Fruit fly (Drosophila melanogaster) whole organism, pupa: Measurements from ENCODE around the gene heph.

Source experiments
- CG10348 ChIP-seq: fragments of 200-800 bp; sonication (Bioruptor generic); IDR thresholded peaks from 2 replicates; pipeline ENCODE4 v1.3.6; 2022; ENCODE audit warnings: missing biosample characterization, missing genetic modification characterization
- CG12605 ChIP-seq: fragments of 200-800 bp; sonication (Bioruptor generic); IDR thresholded peaks from 2 replicates; pipeline ENCODE4 v1.3.6; 2022; ENCODE audit warnings: missing biosample characterization, missing genetic modification characterization
- CG13204 ChIP-seq: fragments of 200-800 bp; sonication (Bioruptor generic); optimal IDR thresholded peaks from 2 replicates; lab custom pipeline; 2018; ENCODE audit warnings: missing biosample characterization, mild to moderate bottlenecking, missing genetic modification characterization, moderate library complexity
- CG14655 ChIP-seq: fragments of 200-800 bp; sonication (Bioruptor generic); optimal IDR thresholded peaks from 3 replicates; lab custom pipeline; 2017; ENCODE audit warnings: mild to moderate bottlenecking, missing biosample characterization, missing genetic modification reagents, missing genetic modification characterization
- CG15710 ChIP-seq: fragments of 200-800 bp; sonication (Bioruptor generic); optimal IDR thresholded peaks from 2 replicates; lab custom pipeline; 2018; ENCODE audit warnings: missing biosample characterization, mild to moderate bottlenecking, missing genetic modification characterization, moderate library complexity
- CG17806 ChIP-seq: fragments of 200-800 bp; sonication (Bioruptor generic); optimal IDR thresholded peaks from 2 replicates; lab custom pipeline; 2018; ENCODE audit warnings: missing biosample characterization, mild to moderate bottlenecking, missing genetic modification characterization, moderate library complexity
- CG32121 ChIP-seq: fragments of 200-800 bp; sonication (Bioruptor generic); IDR thresholded peaks from 2 replicates; pipeline ENCODE4 v1.3.6; 2022; ENCODE audit warnings: missing biosample characterization, missing genetic modification characterization
- CG34367 ChIP-seq: fragments of 200-800 bp; sonication (Bioruptor generic); optimal IDR thresholded peaks from 2 replicates; lab custom pipeline; 2018; ENCODE audit warnings: missing biosample characterization, mild to moderate bottlenecking, missing genetic modification characterization
- CG4496 ChIP-seq: fragments of 200-800 bp; sonication (Bioruptor generic); IDR thresholded peaks from 3 replicates; pipeline ENCODE4 v1.3.6; 2022; ENCODE audit warnings: missing biosample characterization, missing genetic modification characterization
- CG8159 ChIP-seq: fragments of 200-800 bp; sonication (Bioruptor generic); optimal IDR thresholded peaks from 3 replicates; lab custom pipeline; 2018; ENCODE audit warnings: missing biosample characterization, mild to moderate bottlenecking, missing genetic modification characterization, moderate library complexity
- CG8301 ChIP-seq: fragments of 200-800 bp; sonication (Bioruptor generic); optimal IDR thresholded peaks from 2 replicates; lab custom pipeline; 2018; ENCODE audit warnings: missing biosample characterization, mild to moderate bottlenecking, missing genetic modification characterization
- CG9948 ChIP-seq: fragments of 200-800 bp; sonication (Bioruptor generic); optimal IDR thresholded peaks from 2 replicates; lab custom pipeline; 2018; ENCODE audit warnings: missing biosample characterization, mild to moderate bottlenecking, missing genetic modification characterization, moderate library complexity
- D1 ChIP-seq: fragments of 200-800 bp; sonication (Bioruptor generic); optimal IDR thresholded peaks from 2 replicates; lab custom pipeline; 2018; ENCODE audit warnings: missing biosample characterization, mild to moderate bottlenecking, missing genetic modification characterization, moderate library complexity
- EcR ChIP-seq: fragments of 200-800 bp; sonication (Bioruptor generic); optimal IDR thresholded peaks from 3 replicates; lab custom pipeline; 2019; ENCODE audit warnings: missing biosample characterization, missing genetic modification characterization, mild to moderate bottlenecking, moderate library complexity, missing genetic modification reagents
- Ets98B ChIP-seq: fragments of 200-800 bp; sonication (Bioruptor generic); IDR thresholded peaks from 2 replicates; pipeline ENCODE4 v1.3.6; 2022; ENCODE audit warnings: missing biosample characterization, missing genetic modification characterization
- Pif1A ChIP-seq: fragments of 200-800 bp; sonication (Bioruptor generic); optimal IDR thresholded peaks from 3 replicates; lab custom pipeline; 2016; ENCODE audit warnings: missing biosample characterization, missing genetic modification characterization
- Pif1B ChIP-seq: fragments of 200-800 bp; sonication (Bioruptor generic); optimal IDR thresholded peaks from 3 replicates; lab custom pipeline; 2016; ENCODE audit warnings: missing biosample characterization, missing genetic modification characterization
- Snoo ChIP-seq: fragments of 200-800 bp; sonication (Bioruptor generic); optimal IDR thresholded peaks from 3 replicates; lab custom pipeline; 2017; ENCODE audit warnings: missing biosample characterization, mild to moderate bottlenecking, missing genetic modification characterization, inconsistent platforms
- fd96Ca ChIP-seq: fragments of 200-800 bp; sonication (Bioruptor generic); IDR thresholded peaks from 3 replicates; pipeline ENCODE4 v1.3.6; 2022; ENCODE audit warnings: missing biosample characterization, missing genetic modification characterization
- gl ChIP-seq: fragments of 200-800 bp; sonication (Bioruptor generic); optimal IDR thresholded peaks from 2 replicates; lab custom pipeline; 2018; ENCODE audit warnings: missing biosample characterization, mild to moderate bottlenecking, missing genetic modification characterization
- rn ChIP-seq: fragments of 200-800 bp; sonication (Bioruptor generic); IDR thresholded peaks from 2 replicates; pipeline ENCODE4 v1.3.6; 2022; ENCODE audit warnings: missing biosample characterization, missing genetic modification characterization

The heph gene

DNA sequence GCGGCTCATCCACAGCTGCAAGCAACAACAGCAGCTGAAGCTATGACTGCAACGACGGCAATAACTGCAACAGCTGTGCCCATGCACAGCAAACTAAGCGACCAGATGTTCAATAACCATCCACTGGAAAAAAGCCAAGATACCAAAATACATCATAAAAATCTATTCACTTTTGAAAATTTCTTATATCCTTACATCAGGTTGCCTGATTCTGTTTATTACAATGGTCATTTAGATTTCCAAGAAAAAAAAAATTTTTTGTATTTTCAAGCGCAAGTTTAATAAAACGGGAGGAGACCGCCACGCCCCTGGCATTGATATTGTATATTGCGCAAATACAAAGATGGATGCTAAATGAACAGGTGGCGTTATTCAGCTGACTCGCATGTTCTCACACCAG lies 54.0 kb downstream of the heph start:
- TF ChIP-seq Ets98B (GFP tag; lab: Robert Waterston, UW) (0 out of 2 replicates have a peak, but pooled peaks have one; percentile 18), CG14655 (peak; percentile 56), CG8301 (peak; percentile 37), D1 (tag; lab: Kevin White, UChicago) (peak; percentile 28), CG12605 (GFP tag; lab: Robert Waterston, UW) (no peak), fd96Ca (no peak), CG15710 (peak; percentile 43), gl (tag; lab: Kevin White, UChicago) (no peak), CG8159 (tag; lab: Kevin White, UChicago) (peak; percentile 35), CG13204 (no peak), EcR (GFP tag; lab: Kevin White, UChicago) (no peak), Snoo (tag; lab: Kevin White, UChicago) (no peak), CG34367 (no peak), CG17806 (peak; percentile 44), Pif1A (peak; percentile 53), CG9948 (tag; lab: Kevin White, UChicago) (peak; percentile 28), rn (GFP tag; lab: Robert Waterston, UW) (no peak), Pif1B (GFP tag; lab: Kevin White, UChicago) (peak; percentile 28), CG32121 (GFP tag; lab: Robert Waterston, UW) (no peak), CG4496 (GFP tag; lab: Robert Waterston, UW) (peak; percentile 33; the same call in 1 of the 3 replicates)
- TF ChIP-seq, all 21 proteins: peak for 11

dm6 chr3R:31956264-31956663 lies 59.1 kb downstream of the heph start:
- peak; percentile 18 for TF ChIP-seq CG8159 (tag; lab: Kevin White, UChicago)
- peak; percentile 17 for TF ChIP-seq CG17806
- TF ChIP-seq Snoo (tag; lab: Kevin White, UChicago): peak; percentile 34
- TF ChIP-seq CG4496 (GFP tag; lab: Robert Waterston, UW): no peak
- TF ChIP-seq rn (GFP tag; lab: Robert Waterston, UW): no peak
- TF ChIP-seq, all 21 proteins: peak for 3

DNA sequence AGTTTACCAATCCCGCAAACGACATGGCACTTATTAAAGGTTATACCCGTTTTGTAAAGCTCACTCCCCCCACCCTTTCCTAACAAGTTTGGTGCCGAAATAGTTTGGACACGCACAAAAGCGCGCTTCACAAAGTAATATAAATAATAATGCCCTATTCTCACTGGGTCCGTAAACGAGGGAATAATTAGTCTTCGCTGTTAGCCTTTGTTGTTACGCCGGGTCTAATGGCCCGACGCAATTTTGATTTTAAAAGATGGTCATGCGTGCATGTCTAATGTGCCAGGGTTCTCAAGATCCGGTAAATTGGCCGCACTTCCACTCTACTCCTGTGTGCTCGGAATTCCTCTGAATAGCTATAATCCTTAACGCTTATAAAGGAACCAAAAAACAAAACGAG lies 60.9 kb downstream of the heph start:
- TF ChIP-seq CG15710 (no peak), CG13204 (no peak), CG14655 (no peak), CG8301 (no peak), CG17806 (no peak), rn (GFP tag; lab: Robert Waterston, UW) (no peak), CG10348 (no peak), CG32121 (GFP tag; lab: Robert Waterston, UW) (no peak), CG12605 (GFP tag; lab: Robert Waterston, UW) (no peak), fd96Ca (no peak), Pif1B (GFP tag; lab: Kevin White, UChicago) (no peak), gl (tag; lab: Kevin White, UChicago) (no peak)

DNA sequence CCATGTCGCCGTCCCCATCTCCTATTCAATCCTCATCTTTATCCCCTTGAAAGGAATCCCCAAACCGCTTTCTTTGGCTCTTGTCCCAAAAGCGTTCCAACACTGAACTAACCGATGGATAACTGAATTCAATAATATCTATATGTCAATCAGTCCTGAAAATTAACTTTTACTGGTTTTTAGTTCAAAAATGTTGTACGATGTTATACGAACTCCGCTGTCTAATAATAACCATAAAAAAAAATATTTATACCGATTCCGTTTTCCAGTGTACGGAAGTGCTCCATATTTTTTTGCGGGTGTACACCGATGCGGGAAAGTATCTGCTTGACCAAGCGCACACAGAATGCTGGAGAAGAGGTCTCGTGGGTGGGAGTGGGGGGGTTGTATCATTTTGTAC lies 65.9 kb downstream of the heph start:
- TF ChIP-seq rn (GFP tag; lab: Robert Waterston, UW): no peak
- peak; percentile 14 for TF ChIP-seq Pif1A

- TF ChIP-seq Pif1B (GFP tag; lab: Kevin White, UChicago) (no peak), CG8159 (tag; lab: Kevin White, UChicago) (no peak), CG12605 (GFP tag; lab: Robert Waterston, UW) (peak; percentile 17; the same call in 1 of the 2 replicates), CG9948 (tag; lab: Kevin White, UChicago) (no peak), CG17806 (no peak), EcR (GFP tag; lab: Kevin White, UChicago) (no peak), CG32121 (GFP tag; lab: Robert Waterston, UW) (no peak; the same call in 1 of the 2 replicates), Pif1A (peak; percentile 19), gl (tag; lab: Kevin White, UChicago) (no peak), D1 (tag; lab: Kevin White, UChicago) (peak; percentile 31), CG8301 (peak; percentile 8), CG14655 (peak; percentile 25), Ets98B (GFP tag; lab: Robert Waterston, UW) (no peak)
- TF ChIP-seq, all 21 proteins: peak for 5
Measured at dm6 chr3R:31945684-31946083, 69.6 kb downstream of the heph start.

- TF ChIP-seq CG8301 (peak; percentile 86), CG12605 (GFP tag; lab: Robert Waterston, UW) (peak; percentile 56; the same call in 1 of the 2 replicates), fd96Ca (peak; percentile 54; the same call in 2 of the 3 replicates), CG17806 (peak; percentile 58), Pif1A (peak; percentile 48), CG9948 (tag; lab: Kevin White, UChicago) (peak; percentile 61), CG32121 (GFP tag; lab: Robert Waterston, UW) (peak; percentile 21; the same call in 1 of the 2 replicates), gl (tag; lab: Kevin White, UChicago) (peak; percentile 6), Ets98B (GFP tag; lab: Robert Waterston, UW) (no peak; the same call in 1 of the 2 replicates), CG4496 (GFP tag; lab: Robert Waterston, UW) (peak; percentile 69), EcR (GFP tag; lab: Kevin White, UChicago) (peak; percentile 68), Pif1B (GFP tag; lab: Kevin White, UChicago) (peak; percentile 44), CG14655 (peak; percentile 88), CG8159 (tag; lab: Kevin White, UChicago) (peak; percentile 21), Snoo (tag; lab: Kevin White, UChicago) (peak; percentile 77), CG15710 (no peak), CG34367 (no peak), CG13204 (no peak)
Measured at dm6 chr3R:31943720-31944586, 71.4 kb downstream of the heph start.
